Worm (Caenorhabditis elegans): Measurements from ENCODE around the gene acer-1.

acer-1 gene

ce11 chrII:6844227-6845005 is 45.8 kb downstream of the acer-1 start:
- no peak for TF ChIP-seq unc-62 (GFP tag; optimal IDR thresholded peaks at IDR 0.05)

- no peak for TF ChIP-seq unc-62 (GFP tag; optimal IDR thresholded peaks at IDR 0.05)
Measured at ce11 chrII:6843680-6844079, 46.5 kb downstream of the acer-1 start.

ce11 chrII:6843211-6843610 is 47.0 kb downstream of the acer-1 start:
- no peak for TF ChIP-seq unc-62 (GFP tag; optimal IDR thresholded peaks at IDR 0.05)

ce11 chrII:6842651-6843118 is 47.5 kb downstream of the acer-1 start:
- TF ChIP-seq unc-62 (GFP tag; optimal IDR thresholded peaks at IDR 0.05) = no peak

- TF ChIP-seq unc-62 (GFP tag; optimal IDR thresholded peaks at IDR 0.05) = no peak
Measured at ce11 chrII:6842009-6842408, 48.2 kb downstream of the acer-1 start.

ce11 chrII:6841102-6841501 is 49.1 kb downstream of the acer-1 start:
- TF ChIP-seq unc-62 (GFP tag; optimal IDR thresholded peaks at IDR 0.05) = no peak

- TF ChIP-seq unc-62 (GFP tag; optimal IDR thresholded peaks at IDR 0.05) = no peak
Measured at ce11 chrII:6840663-6841062, 49.5 kb downstream of the acer-1 start.

- no peak for TF ChIP-seq unc-62 (GFP tag; optimal IDR thresholded peaks at IDR 0.05)
Measured at ce11 chrII:6838977-6839376, 51.2 kb downstream of the acer-1 start.
